Worm (Caenorhabditis elegans) whole organism, L1 larva: ENCODE results near the gene ZK1128.1.

Experiments used
- ceh-8 ChIP-seq: fragments of 200-800 bp; sonication (Bioruptor generic); optimal IDR thresholded peaks from 2 replicates; lab custom pipeline; 2018; ENCODE audit warnings: mild to moderate bottlenecking, missing genetic modification characterization, moderate library complexity, missing compliant biosample characterization
- dpl-1 ChIP-seq, 3 experiments: fragments of 150-350 bp in 2 of 3; sonication (generic microtip) in 1 of 3; optimal IDR thresholded peaks; 2 replicates each; lab custom pipeline; 2014 to 2017; ENCODE audit warnings: missing biosample characterization in 3 of 3, missing genetic modification characterization in 3 of 3, missing genetic modification reagents in 3 of 3
- lin-13 ChIP-seq: fragments of 150-350 bp; optimal IDR thresholded peaks from 2 replicates; lab custom pipeline; 2014; ENCODE audit warnings: missing biosample characterization, missing genetic modification reagents, missing genetic modification characterization
- lin-35 ChIP-seq, 2 experiments: fragments of 150-350 bp; optimal IDR thresholded peaks; 2 replicates each; lab custom pipeline; 2014; ENCODE audit warnings: missing biosample characterization in 2 of 2, missing genetic modification characterization in 2 of 2, missing genetic modification reagents in 2 of 2
- lin-39 ChIP-seq: fragments of 150-350 bp; optimal IDR thresholded peaks from 2 replicates; lab custom pipeline; 2014; ENCODE audit warnings: missing biosample characterization, missing genetic modification reagents, missing genetic modification characterization

ce11 chrIII:10064140-10064539 lies 50.4 kb downstream of the ZK1128.1 start, which contains the start of gene ekl-6:
- TF ChIP-seq lin-39 (tag; lab: Kevin White, UChicago) (no peak), dpl-1 (GFP tag; optimal IDR thresholded peaks at IDR 0.05; lab: Kevin White, UChicago) (peak; percentile 22 to 56 (median 55)), lin-35 (GFP tag; optimal IDR thresholded peaks at IDR 0.05; lab: Kevin White, UChicago) (peak; percentile 39 to 41), lin-13 (GFP tag; lab: Kevin White, UChicago) (peak; percentile 25), ceh-8 (GFP tag; lab: Kevin White, UChicago) (peak; percentile 30)
